Worm (Caenorhabditis elegans) whole organism, L1 larva: ENCODE data around the gene aqp-11.

Experiments
- ama-1 ChIP-seq: fragments of 150-350 bp; optimal IDR thresholded peaks from 2 replicates; lab custom pipeline; 2014
- fkh-10 ChIP-seq: sonication (generic microtip); optimal IDR thresholded peaks from 2 replicates; lab custom pipeline; 2017; ENCODE audit warnings: missing biosample characterization, missing genetic modification reagents, missing genetic modification characterization
- nhr-11 ChIP-seq: fragments of 150-350 bp; optimal IDR thresholded peaks from 2 replicates; lab custom pipeline; 2014; ENCODE audit warnings: missing biosample characterization, missing genetic modification characterization
- nhr-28 ChIP-seq: fragments of 150-350 bp; optimal IDR thresholded peaks from 2 replicates; lab custom pipeline; 2014; ENCODE audit warnings: missing biosample characterization, missing genetic modification characterization

DNA sequence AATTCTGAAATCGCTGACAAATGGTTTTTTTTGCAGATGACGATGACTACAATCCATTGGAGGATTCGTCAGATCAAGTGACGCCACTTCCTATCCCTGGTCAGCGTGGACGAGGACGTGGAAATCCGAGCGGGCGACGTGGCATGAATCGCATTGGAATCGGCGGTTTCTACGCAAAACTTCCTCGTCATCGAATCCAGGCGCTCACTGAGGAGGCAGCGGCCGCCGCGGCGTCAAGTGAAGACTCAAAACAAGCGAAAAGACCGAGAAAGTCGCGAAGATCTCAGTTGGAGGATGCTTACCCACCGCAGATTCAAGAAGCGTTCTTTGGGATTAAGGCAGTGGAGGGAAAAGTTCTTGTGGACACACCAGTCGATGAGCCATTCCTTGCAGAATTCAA, 24.5 kb upstream of the aqp-11 start:
- TF ChIP-seq fkh-10 (GFP tag; lab: Kevin White, UChicago) (no peak), nhr-11 (tag; lab: Kevin White, UChicago) (no peak), ama-1 (no peak), nhr-28 (tag; lab: Kevin White, UChicago) (no peak)
